Fruit fly (Drosophila melanogaster) whole organism, embryonic: ENCODE results near the gene Cpr.

ENCODE experiments used
- Ada2b ChIP-seq: fragments of 200-800 bp; sonication (Bioruptor generic); IDR thresholded peaks from 2 replicates; pipeline ENCODE4 v1.3.6; 2022; ENCODE audit warnings: missing biosample characterization, missing genetic modification characterization
- BEAF-32 ChIP-seq: fragments of 200-800 bp; sonication (Bioruptor generic); optimal IDR thresholded peaks from 3 replicates; lab custom pipeline; 2017; ENCODE audit warnings: missing biosample characterization, missing genetic modification characterization, mild to moderate bottlenecking, moderate library complexity, missing genetic modification reagents
- Bteb2 ChIP-seq: fragments of 200-800 bp; sonication (Bioruptor generic); optimal IDR thresholded peaks from 2 replicates; lab custom pipeline; 2016; ENCODE audit warnings: missing biosample characterization, missing genetic modification characterization
- CG10274 ChIP-seq: fragments of 200-800 bp; sonication (Bioruptor generic); optimal IDR thresholded peaks from 3 replicates; lab custom pipeline; 2017; ENCODE audit warnings: missing biosample characterization, mild to moderate bottlenecking, missing genetic modification characterization
- CG10321 ChIP-seq: fragments of 200-800 bp; sonication (Bioruptor generic); IDR thresholded peaks from 2 replicates; pipeline ENCODE4 v1.3.6; 2022; ENCODE audit warnings: missing biosample characterization, missing genetic modification characterization
- CG10543 ChIP-seq: fragments of 200-800 bp; sonication (Bioruptor generic); optimal IDR thresholded peaks from 3 replicates; lab custom pipeline; 2017; ENCODE audit warnings: missing biosample characterization, mild to moderate bottlenecking, missing genetic modification characterization, moderate library complexity
- CG12659 ChIP-seq: fragments of 200-800 bp; sonication (Bioruptor generic); optimal IDR thresholded peaks from 3 replicates; lab custom pipeline; 2017; ENCODE audit warnings: mild to moderate bottlenecking, missing biosample characterization, missing genetic modification reagents, missing genetic modification characterization
- CG15696 ChIP-seq: fragments of 200-800 bp; sonication (Bioruptor generic); optimal IDR thresholded peaks from 2 replicates; lab custom pipeline; 2019; ENCODE audit warnings: missing biosample characterization, mild to moderate bottlenecking, missing genetic modification characterization, moderate library complexity
- CG16779 ChIP-seq: fragments of 200-800 bp; sonication (Bioruptor generic); IDR thresholded peaks from 2 replicates; pipeline ENCODE4 v1.3.6; 2022; ENCODE audit warnings: missing biosample characterization, missing genetic modification characterization
- CG17829 ChIP-seq: fragments of 200-800 bp; optimal IDR thresholded peaks from 2 replicates; lab custom pipeline; 2019; ENCODE audit warnings: missing biosample characterization, mild to moderate bottlenecking, missing genetic modification characterization, moderate library complexity
- CG17912 ChIP-seq: fragments of 200-800 bp; sonication (Bioruptor generic); optimal IDR thresholded peaks from 2 replicates; lab custom pipeline; 2018; ENCODE audit warnings: missing biosample characterization, mild to moderate bottlenecking, missing genetic modification characterization
- CG18011 ChIP-seq: fragments of 200-800 bp; sonication (Bioruptor generic); optimal IDR thresholded peaks from 2 replicates; lab custom pipeline; 2017; ENCODE audit warnings: missing biosample characterization, missing genetic modification characterization, mild to moderate bottlenecking, moderate library complexity, missing genotype
- CG34376 ChIP-seq: fragments of 200-800 bp; sonication (Bioruptor generic); optimal IDR thresholded peaks from 2 replicates; lab custom pipeline; 2018; ENCODE audit warnings: missing biosample characterization, mild to moderate bottlenecking, missing genetic modification characterization
- CG4404 ChIP-seq: fragments of 200-800 bp; sonication (Bioruptor generic); IDR thresholded peaks from 2 replicates; pipeline ENCODE4 v1.3.6; 2022; ENCODE audit warnings: missing biosample characterization, missing genetic modification characterization
- CG9727 ChIP-seq: fragments of 200-800 bp; sonication (Bioruptor generic); optimal IDR thresholded peaks from 3 replicates; lab custom pipeline; 2017; ENCODE audit warnings: missing biosample characterization, mild to moderate bottlenecking, missing genetic modification characterization
- CG9797 ChIP-seq: fragments of 200-800 bp; sonication (Bioruptor generic); optimal IDR thresholded peaks from 3 replicates; lab custom pipeline; 2018; ENCODE audit warnings: missing biosample characterization, mild to moderate bottlenecking, missing genetic modification characterization
- D19A ChIP-seq: fragments of 200-800 bp; optimal IDR thresholded peaks from 3 replicates; lab custom pipeline; 2019; ENCODE audit warnings: missing biosample characterization, mild to moderate bottlenecking, missing genetic modification characterization, moderate library complexity
- Ets97D ChIP-seq: fragments of 200-800 bp; sonication (Bioruptor generic); optimal IDR thresholded peaks from 3 replicates; lab custom pipeline; 2016; ENCODE audit warnings: missing biosample characterization, missing genetic modification characterization
- GATAe ChIP-seq: fragments of 200-800 bp; sonication (Bioruptor generic); conservative IDR thresholded peaks from 2 replicates; pipeline ENCODE4 v1.3.6; 2022; ENCODE audit warnings: missing biosample characterization, missing genetic modification characterization
- H15 ChIP-seq: fragments of 200-800 bp; sonication (Bioruptor generic); IDR thresholded peaks from 3 replicates; pipeline ENCODE4 v1.3.6; 2022; ENCODE audit warnings: missing biosample characterization, missing genetic modification characterization
- HHEX ChIP-seq: fragments of 200-800 bp; sonication (Bioruptor generic); optimal IDR thresholded peaks from 3 replicates; lab custom pipeline; 2017; ENCODE audit warnings: missing biosample characterization, mild to moderate bottlenecking, missing genetic modification characterization, missing genetic modification reagents
- HmgD ChIP-seq: fragments of 200-800 bp; sonication (Bioruptor generic); optimal IDR thresholded peaks from 3 replicates; lab custom pipeline; 2016; ENCODE audit warnings: missing biosample characterization, missing genetic modification characterization
- Hmr ChIP-seq: fragments of 200-800 bp; sonication (Bioruptor generic); optimal IDR thresholded peaks from 3 replicates; lab custom pipeline; 2017; ENCODE audit warnings: mild to moderate bottlenecking, missing biosample characterization, missing genetic modification reagents, missing genetic modification characterization
- MTF-1 ChIP-seq: fragments of 200-800 bp; sonication (Bioruptor generic); optimal IDR thresholded peaks from 2 replicates; lab custom pipeline; 2018; ENCODE audit warnings: missing biosample characterization, mild to moderate bottlenecking, missing genetic modification characterization, borderline replicate concordance
- Meics ChIP-seq: fragments of 200-800 bp; sonication (Bioruptor generic); optimal IDR thresholded peaks from 2 replicates; lab custom pipeline; 2017; ENCODE audit warnings: missing biosample characterization, mild to moderate bottlenecking, missing genetic modification characterization
- NFAT ChIP-seq: fragments of 200-800 bp; sonication (Bioruptor generic); IDR thresholded peaks from 2 replicates; pipeline ENCODE4 v1.3.6; 2022; ENCODE audit warnings: missing biosample characterization, missing genetic modification characterization
- Stat92E ChIP-seq, 3 experiments: fragments of >200 bp in 2 of 3; fragments of 200-800 bp in 1 of 3; sonication (Bioruptor generic) in 1 of 3; optimal IDR thresholded peaks; 2 replicates each; lab custom pipeline; 2017 to 2019; ENCODE audit warnings: missing biosample characterization in 3 of 3, missing genetic modification characterization in 3 of 3, mild to moderate bottlenecking in 1 of 3, moderate library complexity in 1 of 3
- YL-1 ChIP-seq: fragments of 200-800 bp; sonication (Bioruptor generic); optimal IDR thresholded peaks from 3 replicates; lab custom pipeline; 2017; ENCODE audit warnings: missing biosample characterization, mild to moderate bottlenecking, missing genetic modification characterization
- bab2 ChIP-seq: fragments of 200-800 bp; sonication (Bioruptor generic); optimal IDR thresholded peaks from 2 replicates; lab custom pipeline; 2016; ENCODE audit warnings: missing biosample characterization, missing genetic modification characterization
- chn ChIP-seq: fragments of 200-800 bp; sonication (Bioruptor generic); optimal IDR thresholded peaks from 2 replicates; lab custom pipeline; 2016; ENCODE audit warnings: missing biosample characterization, missing genetic modification characterization
- exex ChIP-seq: fragments of 200-800 bp; sonication (Bioruptor generic); optimal IDR thresholded peaks from 4 replicates; lab custom pipeline; 2018; ENCODE audit warnings: missing biosample characterization, mild to moderate bottlenecking, missing genetic modification characterization, moderate library complexity
- fd64A ChIP-seq: fragments of 200-800 bp; sonication (Bioruptor generic); optimal IDR thresholded peaks from 3 replicates; lab custom pipeline; 2018; ENCODE audit warnings: missing biosample characterization, mild to moderate bottlenecking, missing genetic modification characterization
- ftz-f1 ChIP-seq: fragments of 200-800 bp; sonication (Bioruptor generic); optimal IDR thresholded peaks from 2 replicates; lab custom pipeline; 2016; ENCODE audit warnings: missing biosample characterization, missing genetic modification characterization
- gcm2 ChIP-seq: fragments of 200-800 bp; sonication (Bioruptor generic); optimal IDR thresholded peaks from 2 replicates; lab custom pipeline; 2016; ENCODE audit warnings: missing biosample characterization, missing genetic modification characterization
- grau ChIP-seq: fragments of 200-800 bp; optimal IDR thresholded peaks from 3 replicates; lab custom pipeline; 2019; ENCODE audit warnings: missing biosample characterization, mild to moderate bottlenecking, missing genetic modification characterization, moderate library complexity
- gro ChIP-seq: fragments of 200-800 bp; sonication (Bioruptor generic); optimal IDR thresholded peaks from 2 replicates; lab custom pipeline; 2016; ENCODE audit warnings: missing biosample characterization, missing genetic modification characterization
- knrl ChIP-seq: fragments of 200-800 bp; sonication (Bioruptor generic); IDR thresholded peaks from 3 replicates; pipeline ENCODE4 v1.3.6; 2022; ENCODE audit warnings: missing biosample characterization, missing genetic modification characterization; ENCODE audit not compliant: partially characterized antibody
- maf-S ChIP-seq: fragments of 200-800 bp; sonication (Bioruptor generic); optimal IDR thresholded peaks from 2 replicates; lab custom pipeline; 2016; ENCODE audit warnings: missing biosample characterization, missing genetic modification characterization
- mirr ChIP-seq: fragments of 200-800 bp; sonication (Bioruptor generic); optimal IDR thresholded peaks from 3 replicates; lab custom pipeline; 2018; ENCODE audit warnings: missing biosample characterization, mild to moderate bottlenecking, missing genetic modification characterization
- nau ChIP-seq: fragments of 200-800 bp; sonication (Bioruptor generic); optimal IDR thresholded peaks from 3 replicates; lab custom pipeline; 2017; ENCODE audit warnings: missing biosample characterization, mild to moderate bottlenecking, missing genetic modification characterization, missing genetic modification reagents
- nerfin-2 ChIP-seq: fragments of 200-800 bp; sonication (Bioruptor generic); IDR thresholded peaks from 2 replicates; pipeline ENCODE4 v1.3.6; 2022; ENCODE audit warnings: missing biosample characterization, missing genetic modification characterization; ENCODE audit not compliant: partially characterized antibody
- org-1 ChIP-seq: fragments of 200-800 bp; sonication (Bioruptor generic); optimal IDR thresholded peaks from 2 replicates; lab custom pipeline; 2017; ENCODE audit warnings: missing biosample characterization, missing genetic modification characterization
- ranshi ChIP-seq: fragments of 200-800 bp; sonication (Bioruptor generic); IDR thresholded peaks from 2 replicates; pipeline ENCODE4 v1.3.6; 2022; ENCODE audit warnings: missing biosample characterization, missing genetic modification characterization
- repo ChIP-seq: fragments of 200-800 bp; sonication (Bioruptor generic); optimal IDR thresholded peaks from 2 replicates; lab custom pipeline; 2016; ENCODE audit warnings: missing biosample characterization, missing genetic modification characterization
- sima ChIP-seq: fragments of 200-800 bp; sonication (Bioruptor generic); optimal IDR thresholded peaks from 2 replicates; lab custom pipeline; 2016; ENCODE audit warnings: missing biosample characterization, missing genetic modification characterization
- sug ChIP-seq: fragments of 200-800 bp; optimal IDR thresholded peaks from 2 replicates; lab custom pipeline; 2019; ENCODE audit warnings: missing biosample characterization, mild to moderate bottlenecking, missing genetic modification characterization, moderate library complexity
- tin ChIP-seq: fragments of 200-800 bp; sonication (Bioruptor generic); optimal IDR thresholded peaks from 3 replicates; lab custom pipeline; 2016; ENCODE audit warnings: missing biosample characterization, missing genetic modification characterization
- trem ChIP-seq: fragments of 200-800 bp; optimal IDR thresholded peaks from 3 replicates; lab custom pipeline; 2019; ENCODE audit warnings: missing biosample characterization, mild to moderate bottlenecking, missing genetic modification characterization, moderate library complexity
- vfl ChIP-seq: fragments of 200-800 bp; sonication (Bioruptor generic); optimal IDR thresholded peaks from 2 replicates; lab custom pipeline; 2016; ENCODE audit warnings: missing biosample characterization, missing genetic modification characterization

Gene Cpr

dm6 chr2L:6343084-6343873 lies 4.6 kb downstream of the Cpr start (continued):
- TF ChIP-seq sima (GFP tag; lab: Kevin White, UChicago) (no peak), mirr (peak; percentile 100), NFAT (GFP tag; lab: Robert Waterston, UW) (peak; percentile 87), H15 (GFP tag; lab: Robert Waterston, UW) (no peak), sug (tag; lab: Kevin White, UChicago) (peak; percentile 92), Ets97D (GFP tag; lab: Kevin White, UChicago) (peak; percentile 31), Hmr (GFP tag; lab: Kevin White, UChicago) (peak; percentile 2), CG18011 (peak; percentile 98), ftz-f1 (peak; percentile 85), vfl (GFP tag; lab: Kevin White, UChicago) (no peak), CG17829 (tag; lab: Kevin White, UChicago) (peak; percentile 31), CG10274 (peak; percentile 83), fd64A (GFP tag; lab: Kevin White, UChicago) (no peak), D19A (tag; lab: Kevin White, UChicago) (no peak), nau (no peak), Meics (GFP tag; lab: Kevin White, UChicago) (peak; percentile 5), org-1 (GFP tag; lab: Kevin White, UChicago) (no peak), Ada2b (GFP tag; lab: Robert Waterston, UW) (no peak), maf-S (GFP tag; lab: Kevin White, UChicago) (no peak), grau (tag; lab: Kevin White, UChicago) (peak; percentile 1), bab2 (no peak), trem (tag; lab: Kevin White, UChicago) (peak; percentile 16), HmgD (peak; percentile 39), CG9797 (GFP tag; lab: Kevin White, UChicago) (peak; percentile 44), repo (GFP tag; lab: Kevin White, UChicago) (peak; percentile 9), nerfin-2 (GFP tag; lab: Robert Waterston, UW) (no peak), Bteb2 (GFP tag; lab: Kevin White, UChicago) (no peak), CG4404 (GFP tag; lab: Robert Waterston, UW) (no peak), MTF-1 (GFP tag; lab: Kevin White, UChicago) (no peak), BEAF-32 (GFP tag; lab: Kevin White, UChicago) (peak; percentile 33), HHEX (GFP tag; lab: Kevin White, UChicago) (no peak), CG15696 (no peak), CG9727 (GFP tag; lab: Kevin White, UChicago) (peak; percentile 10), CG10543 (GFP tag; lab: Kevin White, UChicago) (peak; percentile 60), CG12659 (GFP tag; lab: Kevin White, UChicago) (peak; percentile 2), CG17912 (peak; percentile 65), CG34376 (peak; percentile 98), exex (tag; lab: Kevin White, UChicago) (peak; percentile 100), tin (GFP tag; lab: Kevin White, UChicago) (no peak), gcm2 (GFP tag; lab: Kevin White, UChicago) (no peak), ranshi (GFP tag; lab: Robert Waterston, UW) (peak; percentile 47; the same call in 1 of the 2 replicates), Stat92E (GFP tag; optimal IDR thresholded peaks at IDR 0.05; lab: Kevin White, UChicago) (peak in 1 of 3 experiments; percentile 16), YL-1 (GFP tag; lab: Kevin White, UChicago) (peak; percentile 56), GATAe (GFP tag; lab: Robert Waterston, UW) (peak; percentile 79), chn (GFP tag; lab: Kevin White, UChicago) (no peak), CG10321 (no peak), gro (no peak), CG16779 (GFP tag; lab: Robert Waterston, UW) (0 out of 2 replicates have a peak, but pooled peaks have one; percentile 31), knrl (GFP tag; lab: Robert Waterston, UW) (peak; percentile 36; the same call in 1 of the 3 replicates)
